Fruit fly (Drosophila melanogaster): ENCODE measurements around the gene CG13078.

Gene CG13078

dm6 chr2L:19577187-19577765 lies 13.5 kb downstream of the CG13078 start, which contains the start of the genes spi and msb1l (continued):
- TF ChIP-seq Lpt (GFP tag; optimal IDR thresholded peaks at IDR 0.05) (no peak), Meics (GFP tag; optimal IDR thresholded peaks at IDR 0.05) (peak; percentile 50), Adf1 (GFP tag; IDR thresholded peaks at IDR 0.05) (no peak), Mes4 (GFP tag; optimal IDR thresholded peaks at IDR 0.05) (no peak), jing (GFP tag; optimal IDR thresholded peaks at IDR 0.05) (no peak), CG6683 (GFP tag; optimal IDR thresholded peaks at IDR 0.05) (no peak), h (optimal IDR thresholded peaks at IDR 0.05) (no peak), lbe (GFP tag; optimal IDR thresholded peaks at IDR 0.05) (no peak), pzg (GFP tag; optimal IDR thresholded peaks at IDR 0.05) (peak; percentile 49), stwl (tag; optimal IDR thresholded peaks at IDR 0.05) (peak; percentile 72), shn (GFP tag; optimal IDR thresholded peaks at IDR 0.05) (no peak), slou (GFP tag; optimal IDR thresholded peaks at IDR 0.05) (peak; percentile 45), wek (GFP tag; optimal IDR thresholded peaks at IDR 0.05) (no peak), CG12219 (GFP tag; optimal IDR thresholded peaks at IDR 0.05) (no peak), prd (optimal IDR thresholded peaks at IDR 0.05) (no peak), prd (GFP tag; IDR thresholded peaks at IDR 0.05) (no peak; the same call in 2 of the 3 replicates), chn (GFP tag; optimal IDR thresholded peaks at IDR 0.05) (peak; percentile 50), Med (GFP tag) (peak; percentile 70), Hr3 (GFP tag; optimal IDR thresholded peaks at IDR 0.05) (peak; percentile 71), CG6689 (GFP tag; IDR thresholded peaks at IDR 0.05) (peak; percentile 22; the same call in 1 of the 2 replicates), CG7556 (GFP tag; optimal IDR thresholded peaks at IDR 0.05) (peak; percentile 65), tap (tag; optimal IDR thresholded peaks at IDR 0.05) (no peak), CG43689 (GFP tag; IDR thresholded peaks at IDR 0.05) (no peak), PHDP (tag; optimal IDR thresholded peaks at IDR 0.05) (no peak), Hr39 (optimal IDR thresholded peaks at IDR 0.05) (no peak), Chrac-16 (GFP tag; optimal IDR thresholded peaks at IDR 0.05) (peak; percentile 54), CG15601 (tag; optimal IDR thresholded peaks at IDR 0.05) (peak; percentile 42), CG1647 (GFP tag; optimal IDR thresholded peaks at IDR 0.05) (peak; percentile 4), CG14667 (GFP tag; IDR thresholded peaks at IDR 0.05) (0 out of 2 replicates have a peak, but pooled peaks have one; percentile 22), CG30403 (GFP tag; optimal IDR thresholded peaks at IDR 0.05) (peak; percentile 82), her (GFP tag; optimal IDR thresholded peaks at IDR 0.05) (no peak), Jarid2 (GFP tag; optimal IDR thresholded peaks at IDR 0.05) (no peak), Dref (GFP tag; IDR thresholded peaks at IDR 0.05) (peak; percentile 33; the same call in 1 of the 2 replicates), Oaz (GFP tag; IDR thresholded peaks at IDR 0.05) (no peak), CG9437 (GFP tag; optimal IDR thresholded peaks at IDR 0.05) (peak; percentile 41), CG8089 (GFP tag; optimal IDR thresholded peaks at IDR 0.05) (no peak), CG12769 (tag; optimal IDR thresholded peaks at IDR 0.05) (no peak), HLH54F (GFP tag; optimal IDR thresholded peaks at IDR 0.05) (peak; percentile 42), CG10366 (GFP tag; IDR thresholded peaks at IDR 0.05) (peak; percentile 19; the same call in 1 of the 2 replicates), zen (tag; optimal IDR thresholded peaks at IDR 0.05) (peak; percentile 47), CG12659 (GFP tag; optimal IDR thresholded peaks at IDR 0.05) (peak; percentile 74), Asciz (GFP tag; optimal IDR thresholded peaks at IDR 0.05) (no peak), CG1832 (GFP tag; optimal IDR thresholded peaks at IDR 0.05) (no peak), grn (GFP tag; optimal IDR thresholded peaks at IDR 0.05) (no peak), CG18476 (GFP tag; optimal IDR thresholded peaks at IDR 0.05) (no peak), Hmr (GFP tag; optimal IDR thresholded peaks at IDR 0.05) (peak; percentile 56), sob (GFP tag; IDR thresholded peaks at IDR 0.05) (peak; percentile 69; the same call in 1 of the 2 replicates), Bdp1 (GFP tag; optimal IDR thresholded peaks at IDR 0.05) (no peak), CG11247 (GFP tag; IDR thresholded peaks at IDR 0.05) (no peak), nau (GFP tag; optimal IDR thresholded peaks at IDR 0.05) (no peak), fru (optimal IDR thresholded peaks at IDR 0.05) (no peak), CG9876 (GFP tag; optimal IDR thresholded peaks at IDR 0.05) (no peak)
